Worm (Caenorhabditis elegans) whole organism, early embryonic: ENCODE data around the gene slc-17.8.

Experiments
- B0310.2 ChIP-seq: sonication (generic microtip); optimal IDR thresholded peaks from 2 replicates; lab custom pipeline; 2016; ENCODE audit warnings: mild to moderate bottlenecking, missing genetic modification characterization, missing compliant biosample characterization
- F13C5.2 ChIP-seq: sonication (generic microtip); optimal IDR thresholded peaks from 2 replicates; lab custom pipeline; 2017; ENCODE audit warnings: mild to moderate bottlenecking, missing genetic modification characterization, inconsistent platforms, missing compliant biosample characterization
- aly-1 ChIP-seq: sonication (generic microtip); optimal IDR thresholded peaks from 2 replicates; lab custom pipeline; 2016; ENCODE audit warnings: missing genetic modification characterization, missing compliant biosample characterization
- ama-1 ChIP-seq: fragments of 150-350 bp; optimal IDR thresholded peaks from 2 replicates; lab custom pipeline; 2014
- ceh-13 ChIP-seq: fragments of 200-800 bp; sonication (Bioruptor generic); optimal IDR thresholded peaks from 2 replicates; lab custom pipeline; 2018; ENCODE audit warnings: mild to moderate bottlenecking, missing genetic modification characterization, missing compliant biosample characterization
- ceh-36 ChIP-seq: sonication (generic microtip); optimal IDR thresholded peaks from 2 replicates; lab custom pipeline; 2016; ENCODE audit warnings: missing genetic modification characterization, inconsistent platforms, missing compliant biosample characterization
- ets-7 ChIP-seq: sonication (generic microtip); optimal IDR thresholded peaks from 2 replicates; lab custom pipeline; 2016; ENCODE audit warnings: missing genotype, missing genetic modification characterization, missing compliant biosample characterization
- flt-1 ChIP-seq: fragments of 200-800 bp; sonication (Bioruptor generic); IDR thresholded peaks from 2 replicates; pipeline ENCODE4 v1.3.6; 2022; ENCODE audit warnings: missing genetic modification characterization, missing compliant biosample characterization
- hmbx-1 ChIP-seq: sonication (generic microtip); optimal IDR thresholded peaks from 2 replicates; lab custom pipeline; 2016; ENCODE audit warnings: mild to moderate bottlenecking, missing genetic modification characterization, missing compliant biosample characterization
- hmg-4 ChIP-seq: fragments of 200-800 bp; sonication (Bioruptor generic); optimal IDR thresholded peaks from 2 replicates; lab custom pipeline; 2018; ENCODE audit warnings: mild to moderate bottlenecking, missing genetic modification characterization, missing compliant biosample characterization
- hnd-1 ChIP-seq: sonication (generic microtip); optimal IDR thresholded peaks from 2 replicates; lab custom pipeline; 2016; ENCODE audit warnings: missing genetic modification characterization, missing compliant biosample characterization
- pes-1 ChIP-seq: fragments of 200-800 bp; sonication (Bioruptor generic); IDR thresholded peaks from 2 replicates; pipeline ENCODE4 v1.3.6; 2022; ENCODE audit warnings: missing genetic modification reagents, missing genetic modification characterization, missing compliant biosample characterization
- scrt-1 ChIP-seq: fragments of 200-800 bp; sonication (Bioruptor generic); IDR thresholded peaks from 2 replicates; pipeline ENCODE4 v1.3.6; 2022; ENCODE audit warnings: missing genetic modification characterization, missing compliant biosample characterization
- sea-1 ChIP-seq: fragments of 200-800 bp; sonication (Bioruptor generic); conservative IDR thresholded peaks from 2 replicates; pipeline ENCODE4 v1.3.6; 2022; ENCODE audit warnings: missing genetic modification characterization, missing compliant biosample characterization
- tbx-11 ChIP-seq: fragments of 200-800 bp; sonication (Bioruptor generic); IDR thresholded peaks from 2 replicates; pipeline ENCODE4 v1.3.6; 2022; ENCODE audit warnings: missing genetic modification characterization, missing compliant biosample characterization
- tbx-37 ChIP-seq: fragments of 200-800 bp; sonication (Bioruptor generic); conservative IDR thresholded peaks from 2 replicates; pipeline ENCODE4 v1.3.6; 2022; ENCODE audit warnings: missing genetic modification reagents, missing genetic modification characterization, missing compliant biosample characterization
- tra-4 ChIP-seq: sonication (generic microtip); optimal IDR thresholded peaks from 2 replicates; lab custom pipeline; 2017; ENCODE audit warnings: missing genetic modification characterization, missing compliant biosample characterization

The slc-17.8 gene

DNA sequence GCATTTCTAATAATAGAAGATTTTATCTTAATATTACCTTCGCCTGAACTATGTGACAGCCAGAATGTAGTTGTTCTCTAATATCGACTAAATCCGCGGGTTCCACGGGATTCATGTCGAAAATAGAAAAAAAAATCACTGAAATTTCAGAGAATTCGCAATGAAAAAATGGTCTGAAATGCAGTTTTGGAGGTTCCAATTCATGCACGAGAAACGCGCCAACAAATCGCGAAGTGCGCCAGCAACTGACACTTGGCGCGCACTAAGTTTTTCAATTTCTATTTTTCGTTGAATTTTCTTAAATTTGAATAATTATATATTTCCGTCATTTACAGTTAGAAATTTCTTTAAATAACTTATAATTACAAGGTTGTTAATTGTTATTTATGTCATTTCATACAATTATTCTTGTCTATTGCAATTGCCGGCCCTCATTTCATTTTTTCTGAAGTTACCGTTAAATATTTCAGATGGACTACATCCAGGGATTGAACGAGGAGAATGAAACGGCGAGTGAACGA is 24.5 kb upstream of the slc-17.8 start, which contains the start of the genes F25G6.9 and symk-1:
F25G6.9 (minus strand) TSS at position 160 of the 521 bp plus-strand sequence.
symk-1 (plus strand) TSS at position 471 of the 521 bp plus-strand sequence.
- no peak for TF ChIP-seq aly-1
- TF ChIP-seq ceh-36 = no peak

DNA sequence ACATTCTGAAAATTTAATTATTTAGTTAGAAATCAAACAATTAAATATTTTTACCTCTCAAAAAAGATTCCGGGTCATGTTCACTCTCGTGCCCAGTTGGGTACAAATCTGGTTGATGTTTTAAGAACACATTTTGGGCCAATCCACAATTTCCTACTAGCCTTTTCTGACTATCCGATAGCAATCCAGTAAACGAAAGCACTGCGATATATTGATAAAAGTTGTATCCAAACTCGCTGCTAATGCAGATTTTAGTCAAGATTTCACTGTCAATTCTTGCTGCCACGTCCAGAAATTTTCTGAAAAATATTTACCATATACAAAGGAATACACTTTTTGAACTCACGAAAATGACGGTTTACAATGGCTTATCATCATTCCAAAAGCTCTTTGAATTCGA is 23.8 kb upstream of the slc-17.8 start:
- TF ChIP-seq flt-1 (GFP tag; lab: Robert Waterston, UW) = no peak
- TF ChIP-seq sea-1 = no peak
- no peak for TF ChIP-seq aly-1
- no peak for TF ChIP-seq B0310.2
- no peak for TF ChIP-seq F13C5.2 (tag; lab: Kevin White, UChicago)
- TF ChIP-seq hnd-1 = no peak
- TF ChIP-seq ama-1 (lab: Kevin White, UChicago) = no peak
- TF ChIP-seq ets-7 (tag; lab: Kevin White, UChicago) = no peak
- no peak for TF ChIP-seq ceh-13 (GFP tag; lab: Kevin White, UChicago)
- TF ChIP-seq ceh-36 = no peak

DNA sequence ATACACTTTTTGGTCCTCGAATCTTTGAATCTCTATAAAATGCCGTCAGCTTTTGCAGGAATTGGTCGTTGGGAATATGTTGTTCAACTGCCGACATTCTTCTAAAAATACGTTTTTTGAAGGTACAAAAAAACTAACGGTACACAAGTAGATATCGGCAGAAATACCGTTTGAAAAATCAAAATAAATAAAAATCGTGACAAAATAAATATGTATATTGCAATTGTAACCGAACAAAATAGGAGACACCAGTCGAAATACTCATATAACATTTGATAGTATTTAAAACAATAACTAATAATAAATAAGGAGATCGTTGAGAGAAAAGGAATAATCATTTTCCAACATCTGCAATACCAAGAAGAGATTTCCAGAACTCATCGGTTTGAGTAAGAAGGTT is 19.7 kb upstream of the slc-17.8 start, which contains the start of gene F25G6.8:
F25G6.8 (minus strand) TSS at position 101 of the 400 bp plus-strand sequence.
- TF ChIP-seq ets-7 (tag; lab: Kevin White, UChicago) (no peak), hnd-1 (no peak), B0310.2 (no peak), F13C5.2 (tag; lab: Kevin White, UChicago) (no peak), sea-1 (no peak), pes-1 (GFP tag; lab: Robert Waterston, UW) (no peak), hmbx-1 (tag; lab: Kevin White, UChicago) (no peak), ama-1 (lab: Kevin White, UChicago) (no peak), flt-1 (GFP tag; lab: Robert Waterston, UW) (no peak), ceh-13 (GFP tag; lab: Kevin White, UChicago) (no peak), tra-4 (no peak), tbx-37 (GFP tag; lab: Robert Waterston, UW) (no peak), hmg-4 (GFP tag; lab: Kevin White, UChicago) (no peak), aly-1 (no peak), scrt-1 (no peak), tbx-11 (no peak)

DNA sequence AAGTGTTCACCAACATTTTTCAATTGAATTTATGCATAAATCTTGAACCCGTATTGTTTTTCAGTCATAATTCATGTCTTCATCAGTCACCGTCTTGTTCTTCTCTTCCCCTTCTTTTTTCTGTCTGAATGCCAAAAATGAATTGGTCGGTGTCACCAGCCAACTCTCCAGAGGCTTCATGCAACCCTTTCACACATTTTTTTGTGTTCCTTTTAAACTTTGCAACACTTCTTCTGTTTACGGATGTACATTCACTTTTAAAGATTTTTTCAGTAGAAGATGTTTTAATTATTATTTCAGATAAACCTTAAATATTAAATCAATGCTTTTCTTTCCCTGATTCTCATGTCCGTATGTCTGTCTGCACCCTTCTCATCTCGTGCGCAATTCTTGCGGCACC is 15.5 kb upstream of the slc-17.8 start, which contains the start of gene acr-16:
acr-16 (plus strand) TSS at position 301 of the 400 bp plus-strand sequence.
- no peak for TF ChIP-seq flt-1 (GFP tag; lab: Robert Waterston, UW)
- no peak for TF ChIP-seq hmbx-1 (tag; lab: Kevin White, UChicago)
- TF ChIP-seq ceh-36 = no peak
- TF ChIP-seq tbx-37 (GFP tag; lab: Robert Waterston, UW) = no peak
- TF ChIP-seq tra-4 = no peak

DNA sequence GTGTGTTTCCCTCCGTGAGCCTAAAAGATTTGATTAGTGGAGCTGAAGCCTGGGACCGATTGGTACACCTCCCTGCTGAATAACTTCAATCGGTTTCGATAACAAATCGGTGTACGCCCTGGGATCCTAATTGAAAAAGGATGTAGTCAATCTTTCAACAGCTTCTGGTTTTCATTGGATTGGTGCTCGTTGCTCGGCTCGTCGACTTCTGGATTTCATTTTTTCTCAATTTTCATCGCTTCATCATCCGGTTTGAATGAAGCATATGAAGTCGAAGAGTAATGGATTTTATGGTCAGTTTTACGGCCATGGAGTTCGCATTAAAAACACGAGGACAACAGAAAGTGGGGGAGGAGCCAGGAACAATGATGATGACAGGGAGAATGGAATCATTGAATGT is 10.6 kb upstream of the slc-17.8 start:
- TF ChIP-seq tra-4 (no peak), pes-1 (GFP tag; lab: Robert Waterston, UW) (no peak), ama-1 (lab: Kevin White, UChicago) (no peak), hnd-1 (no peak), B0310.2 (no peak), tbx-37 (GFP tag; lab: Robert Waterston, UW) (no peak), sea-1 (no peak), hmg-4 (GFP tag; lab: Kevin White, UChicago) (no peak), ets-7 (tag; lab: Kevin White, UChicago) (no peak), F13C5.2 (tag; lab: Kevin White, UChicago) (no peak), aly-1 (no peak), flt-1 (GFP tag; lab: Robert Waterston, UW) (no peak), hmbx-1 (tag; lab: Kevin White, UChicago) (no peak), scrt-1 (no peak), ceh-36 (no peak), tbx-11 (no peak)

DNA sequence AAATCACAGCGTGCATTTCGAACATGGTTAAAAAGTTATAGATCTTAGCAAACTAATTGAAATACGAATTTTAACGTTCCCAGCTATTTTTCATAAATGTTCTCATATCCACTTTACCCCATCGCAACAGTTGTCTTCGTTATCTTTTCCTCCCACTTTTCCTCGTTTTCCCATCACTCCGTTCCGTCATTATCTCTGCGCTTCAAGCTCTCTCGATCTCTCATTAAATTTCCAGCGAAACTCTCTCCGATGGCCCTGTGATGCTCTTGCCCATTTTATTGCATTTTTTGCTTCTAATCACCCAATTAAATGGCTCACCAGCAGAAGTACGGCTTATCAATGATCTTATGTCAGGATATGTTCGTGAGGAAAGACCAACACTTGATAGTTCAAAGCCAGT is 7.1 kb upstream of the slc-17.8 start, which contains the start of gene acr-15:
acr-15 (plus strand) TSS at position 236 of the 400 bp plus-strand sequence.
- no peak for TF ChIP-seq hmbx-1 (tag; lab: Kevin White, UChicago)
- no peak for TF ChIP-seq scrt-1
- no peak for TF ChIP-seq tbx-37 (GFP tag; lab: Robert Waterston, UW)
- TF ChIP-seq aly-1 = no peak
- TF ChIP-seq ceh-36 = no peak
- TF ChIP-seq ets-7 (tag; lab: Kevin White, UChicago) = no peak
- no peak for TF ChIP-seq tbx-11
- TF ChIP-seq hnd-1 = no peak
- TF ChIP-seq B0310.2 = no peak
- TF ChIP-seq sea-1 = no peak
- no peak for TF ChIP-seq F13C5.2 (tag; lab: Kevin White, UChicago)
- TF ChIP-seq hmg-4 (GFP tag; lab: Kevin White, UChicago) = no peak
- TF ChIP-seq tra-4 = no peak
- TF ChIP-seq pes-1 (GFP tag; lab: Robert Waterston, UW) = no peak
- no peak for TF ChIP-seq ama-1 (lab: Kevin White, UChicago)
- TF ChIP-seq ceh-13 (GFP tag; lab: Kevin White, UChicago) = no peak
- TF ChIP-seq flt-1 (GFP tag; lab: Robert Waterston, UW) = no peak

DNA sequence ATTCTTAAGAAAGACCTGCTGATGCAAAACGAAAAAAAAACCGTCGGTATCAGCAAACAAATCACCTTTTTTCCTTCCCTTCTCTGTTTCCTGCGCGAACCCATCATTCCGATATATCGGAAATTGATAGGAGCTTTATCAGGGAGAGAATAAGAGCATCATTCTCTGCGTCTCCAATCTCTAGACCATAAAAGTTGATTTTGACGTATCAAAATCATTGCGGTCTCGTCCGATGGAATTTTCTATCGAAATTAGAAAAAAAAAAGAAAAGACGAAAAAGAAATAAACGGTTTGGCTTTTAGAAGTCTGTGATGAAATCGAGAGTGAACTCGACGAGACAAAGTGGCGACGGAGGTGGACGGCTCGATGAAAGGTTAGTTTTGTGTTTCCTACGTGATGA is 3.6 kb upstream of the slc-17.8 start, which contains the start of gene stdh-4:
stdh-4 (plus strand) TSS at position 301 of the 400 bp plus-strand sequence.
- no peak for TF ChIP-seq hmbx-1 (tag; lab: Kevin White, UChicago)
- no peak for TF ChIP-seq hnd-1
- no peak for TF ChIP-seq F13C5.2 (tag; lab: Kevin White, UChicago)
- TF ChIP-seq aly-1 = no peak
- TF ChIP-seq tbx-37 (GFP tag; lab: Robert Waterston, UW) = no peak
- TF ChIP-seq ama-1 (lab: Kevin White, UChicago) = no peak
- TF ChIP-seq flt-1 (GFP tag; lab: Robert Waterston, UW) = no peak
- no peak for TF ChIP-seq scrt-1

DNA sequence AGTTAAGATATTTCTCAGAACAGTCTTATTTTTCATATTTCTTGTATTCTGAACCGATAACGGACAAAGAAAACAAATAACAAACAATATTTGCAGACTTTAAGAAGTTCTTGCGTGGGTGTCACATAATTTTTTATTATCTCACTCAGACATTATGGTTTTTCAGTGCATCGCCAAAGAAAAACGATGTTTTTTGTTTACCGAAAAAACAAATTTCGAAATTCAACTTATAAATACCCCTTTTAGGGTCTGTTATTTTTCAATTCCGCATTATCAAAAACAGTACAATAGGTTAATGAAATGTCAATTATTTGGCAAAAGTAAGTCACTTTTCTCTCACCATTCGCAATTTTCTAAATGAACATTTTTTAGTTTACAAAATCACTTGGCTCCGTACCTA is 8.3 kb downstream of the slc-17.8 start, which contains the start of gene otpl-4:
otpl-4 (plus strand) TSS at position 301 of the 400 bp plus-strand sequence.
- TF ChIP-seq flt-1 (GFP tag; lab: Robert Waterston, UW) (no peak), ets-7 (tag; lab: Kevin White, UChicago) (no peak), ama-1 (lab: Kevin White, UChicago) (no peak), tra-4 (no peak), tbx-11 (no peak), pes-1 (GFP tag; lab: Robert Waterston, UW) (no peak), ceh-36 (no peak), B0310.2 (no peak), hmg-4 (GFP tag; lab: Kevin White, UChicago) (no peak), hmbx-1 (tag; lab: Kevin White, UChicago) (no peak), tbx-37 (GFP tag; lab: Robert Waterston, UW) (no peak), F13C5.2 (tag; lab: Kevin White, UChicago) (no peak), sea-1 (no peak), ceh-13 (GFP tag; lab: Kevin White, UChicago) (no peak)
